Worm (Caenorhabditis elegans): ENCODE results near the gene F16G10.2.

The F16G10.2 gene

ce11 chrII:2378465-2379009, 3.5 kb downstream of the F16G10.2 start (continued):
- no peak for TF ChIP-seq hlh-17 (GFP tag; optimal IDR thresholded peaks at IDR 0.05; ENCODE audit: borderline replicate concordance)

ce11 chrII:2379673-2380072, 4.6 kb downstream of the F16G10.2 start:
- TF ChIP-seq lin-15B (tag; optimal IDR thresholded peaks at IDR 0.05): no peak
- TF ChIP-seq C16A3.4 (tag; optimal IDR thresholded peaks at IDR 0.05): no peak
- TF ChIP-seq ceh-82 (tag; optimal IDR thresholded peaks at IDR 0.05): no peak
- no peak for TF ChIP-seq tlp-1 (tag; optimal IDR thresholded peaks at IDR 0.05)
- TF ChIP-seq nhr-47 (tag; optimal IDR thresholded peaks at IDR 0.05): no peak
- no peak for TF ChIP-seq dpl-1 (GFP tag; optimal IDR thresholded peaks at IDR 0.05)
- TF ChIP-seq nhr-76 (tag; optimal IDR thresholded peaks at IDR 0.05): no peak
- no peak for TF ChIP-seq hlh-17 (GFP tag; optimal IDR thresholded peaks at IDR 0.05; ENCODE audit: borderline replicate concordance)
- TF ChIP-seq lin-35 (GFP tag; optimal IDR thresholded peaks at IDR 0.05): no peak
- no peak for TF ChIP-seq sptf-1 (tag; optimal IDR thresholded peaks at IDR 0.05)
- no peak for TF ChIP-seq ceh-63 (GFP tag; optimal IDR thresholded peaks at IDR 0.05)
- no peak for TF ChIP-seq blmp-1 (tag; optimal IDR thresholded peaks at IDR 0.05)
- TF ChIP-seq elt-2 (tag; optimal IDR thresholded peaks at IDR 0.05): no peak
- no peak for TF ChIP-seq Y116A8C.19 (tag; optimal IDR thresholded peaks at IDR 0.05; ENCODE audit: borderline replicate concordance)
- no peak for TF ChIP-seq fos-1 (tag; optimal IDR thresholded peaks at IDR 0.05)
- no peak for TF ChIP-seq aly-2 (tag; optimal IDR thresholded peaks at IDR 0.05)
- TF ChIP-seq rnt-1 (tag; optimal IDR thresholded peaks at IDR 0.05): no peak

- TF ChIP-seq lsy-2 (tag; optimal IDR thresholded peaks at IDR 0.05): no peak
- TF ChIP-seq nhr-71 (tag; optimal IDR thresholded peaks at IDR 0.05): no peak
- TF ChIP-seq pax-3 (tag; optimal IDR thresholded peaks at IDR 0.05): no peak
- TF ChIP-seq hlh-4 (tag; optimal IDR thresholded peaks at IDR 0.05): no peak
- TF ChIP-seq nhr-77 (tag; optimal IDR thresholded peaks at IDR 0.05): no peak
These were observed 5.1 kb downstream of the F16G10.2 start, which contains the start of gene F16G10.7 for ce11 chrII:2380174-2380573. TSS of gene F16G10.7 (minus strand) at chrII:2380274.

- TF ChIP-seq lin-15B (tag; optimal IDR thresholded peaks at IDR 0.05): no peak
- no peak for TF ChIP-seq snpc-4 (tag; optimal IDR thresholded peaks at IDR 0.05)
- TF ChIP-seq tlp-1 (tag; optimal IDR thresholded peaks at IDR 0.05): no peak
- TF ChIP-seq nhr-11 (tag; optimal IDR thresholded peaks at IDR 0.05): no peak
- no peak for TF ChIP-seq irx-1 (tag; optimal IDR thresholded peaks at IDR 0.05)
- TF ChIP-seq ztf-11 (tag; optimal IDR thresholded peaks at IDR 0.05): no peak
- no peak for TF ChIP-seq C34B4.2 (tag; optimal IDR thresholded peaks at IDR 0.05)
- no peak for TF ChIP-seq unc-62 (GFP tag; optimal IDR thresholded peaks at IDR 0.05)
- TF ChIP-seq efl-3 (GFP tag; optimal IDR thresholded peaks at IDR 0.05): no peak
- no peak for TF ChIP-seq nhr-237 (tag; optimal IDR thresholded peaks at IDR 0.05)
- no peak for TF ChIP-seq ets-5 (GFP tag; IDR thresholded peaks at IDR 0.05)
- TF ChIP-seq unc-30 (tag; optimal IDR thresholded peaks at IDR 0.05): no peak
- no peak for TF ChIP-seq mab-9 (GFP tag; IDR thresholded peaks at IDR 0.05)
- no peak for TF ChIP-seq ztf-4 (tag; optimal IDR thresholded peaks at IDR 0.05)
- no peak for TF ChIP-seq nhr-84 (tag; optimal IDR thresholded peaks at IDR 0.05)
- no peak for TF ChIP-seq lin-35 (GFP tag; optimal IDR thresholded peaks at IDR 0.05)
- no peak for TF ChIP-seq unc-130 (tag; optimal IDR thresholded peaks at IDR 0.05)
- no peak for TF ChIP-seq fkh-10 (GFP tag; optimal IDR thresholded peaks at IDR 0.05)
These were observed 8.3 kb downstream of the F16G10.2 start, which contains the start of gene F16G10.8 for ce11 chrII:2383334-2383733. TSS of gene F16G10.8 (minus strand) at chrII:2383434.

Measured in whole organism, L1 larva.